Worm (Caenorhabditis elegans) whole organism, mixed stage, embryonic: ENCODE results near the gene F58B4.7.

ENCODE experiments used
- M03D4.4 ChIP-seq: sonication (generic microtip); optimal IDR thresholded peaks from 2 replicates; lab custom pipeline; 2017; ENCODE audit warnings: mild to moderate bottlenecking, missing genetic modification characterization, missing compliant biosample characterization
- bed-3 ChIP-seq: fragments of 200-800 bp; sonication (Bioruptor generic); optimal IDR thresholded peaks from 3 replicates; lab custom pipeline; 2018; ENCODE audit warnings: mild to moderate bottlenecking, missing genetic modification characterization, moderate library complexity, missing compliant biosample characterization
- blmp-1 ChIP-seq: fragments of 150-350 bp; optimal IDR thresholded peaks from 2 replicates; lab custom pipeline; 2014; ENCODE audit warnings: missing biosample characterization, missing genetic modification characterization
- ceh-39 ChIP-seq: fragments of 150-350 bp; optimal IDR thresholded peaks from 2 replicates; lab custom pipeline; 2014; ENCODE audit warnings: missing biosample characterization, missing genetic modification characterization
- ceh-43 ChIP-seq: fragments of 200-800 bp; sonication (Bioruptor generic); optimal IDR thresholded peaks from 2 replicates; lab custom pipeline; 2018; ENCODE audit warnings: mild to moderate bottlenecking, missing genetic modification characterization, moderate library complexity, missing compliant biosample characterization
- ceh-83 ChIP-seq: fragments of 200-800 bp; sonication (Bioruptor generic); optimal IDR thresholded peaks from 2 replicates; lab custom pipeline; 2018; ENCODE audit warnings: mild to moderate bottlenecking, missing genetic modification characterization, missing compliant biosample characterization
- ces-1 ChIP-seq: fragments of 150-350 bp; optimal IDR thresholded peaks from 2 replicates; lab custom pipeline; 2014; ENCODE audit warnings: missing biosample characterization, missing genetic modification reagents, missing genetic modification characterization
- cnd-1 ChIP-seq: fragments of 200-800 bp; sonication (Bioruptor generic); optimal IDR thresholded peaks from 2 replicates; lab custom pipeline; 2018; ENCODE audit warnings: mild to moderate bottlenecking, missing genetic modification characterization, missing compliant biosample characterization
- drap-1 ChIP-seq: fragments of 200-800 bp; sonication (Bioruptor generic); optimal IDR thresholded peaks from 3 replicates; lab custom pipeline; 2018; ENCODE audit warnings: mild to moderate bottlenecking, missing genetic modification characterization, missing compliant biosample characterization
- elt-1 ChIP-seq: sonication (generic microtip); optimal IDR thresholded peaks from 2 replicates; lab custom pipeline; 2017; ENCODE audit warnings: missing genetic modification characterization, mild to moderate bottlenecking, missing compliant biosample characterization, antibody characterized with exemption, moderate library complexity, borderline replicate concordance; ENCODE audit not compliant: insufficient read depth
- elt-3 ChIP-seq: fragments of 150-350 bp; optimal IDR thresholded peaks from 2 replicates; lab custom pipeline; 2014; ENCODE audit warnings: missing biosample characterization, missing genetic modification characterization
- flh-1 ChIP-seq: fragments of 200-800 bp; sonication (Bioruptor generic); optimal IDR thresholded peaks from 2 replicates; lab custom pipeline; 2018; ENCODE audit warnings: mild to moderate bottlenecking, missing genetic modification characterization, moderate library complexity, missing compliant biosample characterization
- ham-2 ChIP-seq: fragments of 200-800 bp; sonication (Bioruptor generic); optimal IDR thresholded peaks from 2 replicates; lab custom pipeline; 2018; ENCODE audit warnings: mild to moderate bottlenecking, missing genetic modification characterization, missing compliant biosample characterization
- hlh-1 ChIP-seq: fragments of 150-350 bp; optimal IDR thresholded peaks from 2 replicates; lab custom pipeline; 2014; ENCODE audit warnings: missing biosample characterization, missing genetic modification reagents, missing genetic modification characterization
- lin-13 ChIP-seq: fragments of 150-350 bp; optimal IDR thresholded peaks from 2 replicates; lab custom pipeline; 2014; ENCODE audit warnings: missing biosample characterization, missing genetic modification characterization
- lin-32 ChIP-seq: fragments of 200-800 bp; sonication (Bioruptor generic); optimal IDR thresholded peaks from 2 replicates; lab custom pipeline; 2018; ENCODE audit warnings: mild to moderate bottlenecking, missing genetic modification characterization, missing compliant biosample characterization
- lsy-2 ChIP-seq: fragments of 150-350 bp; optimal IDR thresholded peaks from 2 replicates; lab custom pipeline; 2014; ENCODE audit warnings: missing biosample characterization, missing genetic modification characterization
- mab-5 ChIP-seq: fragments of 150-350 bp; optimal IDR thresholded peaks from 2 replicates; lab custom pipeline; 2014; ENCODE audit warnings: missing biosample characterization, missing genetic modification characterization
- mep-1 ChIP-seq: fragments of 150-350 bp; optimal IDR thresholded peaks from 2 replicates; lab custom pipeline; 2017; ENCODE audit warnings: missing biosample characterization, missing genetic modification reagents, missing genetic modification characterization, inconsistent platforms
- mls-2 ChIP-seq: sonication (generic microtip); optimal IDR thresholded peaks from 2 replicates; lab custom pipeline; 2016; ENCODE audit warnings: mild to moderate bottlenecking, missing genetic modification characterization, moderate library complexity, missing compliant biosample characterization
- nhr-12 ChIP-seq: fragments of 150-350 bp; optimal IDR thresholded peaks from 2 replicates; lab custom pipeline; 2014; ENCODE audit warnings: missing biosample characterization, missing genetic modification characterization
- nhr-2 ChIP-seq: fragments of 150-350 bp; optimal IDR thresholded peaks from 2 replicates; lab custom pipeline; 2014; ENCODE audit warnings: missing biosample characterization, missing genetic modification characterization
- nhr-237 ChIP-seq: fragments of 150-350 bp; optimal IDR thresholded peaks from 2 replicates; lab custom pipeline; 2014; ENCODE audit warnings: missing biosample characterization, missing genetic modification characterization
- nhr-28 ChIP-seq: fragments of 150-350 bp; optimal IDR thresholded peaks from 2 replicates; lab custom pipeline; 2014; ENCODE audit warnings: missing biosample characterization, missing genetic modification characterization
- nhr-76 ChIP-seq: sonication (generic microtip); optimal IDR thresholded peaks from 2 replicates; lab custom pipeline; 2017; ENCODE audit warnings: missing biosample characterization, missing genetic modification characterization
- pha-4 ChIP-seq: fragments of 150-350 bp; optimal IDR thresholded peaks from 2 replicates; lab custom pipeline; 2018; ENCODE audit warnings: missing biosample characterization, missing genetic modification reagents, missing genetic modification characterization
- sem-2 ChIP-seq: fragments of 200-800 bp; sonication (Bioruptor generic); optimal IDR thresholded peaks from 2 replicates; lab custom pipeline; 2018; ENCODE audit warnings: mild to moderate bottlenecking, missing genetic modification characterization, missing compliant biosample characterization
- snpc-4 ChIP-seq: fragments of 150-350 bp; optimal IDR thresholded peaks from 2 replicates; lab custom pipeline; 2014; ENCODE audit warnings: missing biosample characterization, missing genetic modification characterization
- sptf-1 ChIP-seq: sonication (generic microtip); optimal IDR thresholded peaks from 2 replicates; lab custom pipeline; 2017; ENCODE audit warnings: mild to moderate bottlenecking, missing genetic modification characterization, moderate library complexity, missing compliant biosample characterization
- tbx-8 ChIP-seq: fragments of 200-800 bp; sonication (Bioruptor generic); optimal IDR thresholded peaks from 2 replicates; lab custom pipeline; 2018; ENCODE audit warnings: mild to moderate bottlenecking, missing genetic modification characterization, moderate library complexity, missing compliant biosample characterization
- unc-120 ChIP-seq: sonication (generic microtip); optimal IDR thresholded peaks from 2 replicates; lab custom pipeline; 2017; ENCODE audit warnings: missing genetic modification characterization, missing compliant biosample characterization; ENCODE audit not compliant: poor library complexity, severe bottlenecking
- unc-39 ChIP-seq: fragments of 150-350 bp; optimal IDR thresholded peaks from 2 replicates; lab custom pipeline; 2014; ENCODE audit warnings: missing biosample characterization, missing genetic modification characterization
- unc-62 ChIP-seq: fragments of 150-350 bp; optimal IDR thresholded peaks from 2 replicates; lab custom pipeline; 2014; ENCODE audit warnings: missing biosample characterization, missing genetic modification reagents, missing genetic modification characterization
- zip-8 ChIP-seq: fragments of 150-350 bp; optimal IDR thresholded peaks from 2 replicates; lab custom pipeline; 2014; ENCODE audit warnings: missing biosample characterization, missing genetic modification characterization
- ztf-11 ChIP-seq: fragments of 150-350 bp; optimal IDR thresholded peaks from 2 replicates; lab custom pipeline; 2014; ENCODE audit warnings: missing biosample characterization, missing genetic modification characterization

Gene F58B4.7

DNA sequence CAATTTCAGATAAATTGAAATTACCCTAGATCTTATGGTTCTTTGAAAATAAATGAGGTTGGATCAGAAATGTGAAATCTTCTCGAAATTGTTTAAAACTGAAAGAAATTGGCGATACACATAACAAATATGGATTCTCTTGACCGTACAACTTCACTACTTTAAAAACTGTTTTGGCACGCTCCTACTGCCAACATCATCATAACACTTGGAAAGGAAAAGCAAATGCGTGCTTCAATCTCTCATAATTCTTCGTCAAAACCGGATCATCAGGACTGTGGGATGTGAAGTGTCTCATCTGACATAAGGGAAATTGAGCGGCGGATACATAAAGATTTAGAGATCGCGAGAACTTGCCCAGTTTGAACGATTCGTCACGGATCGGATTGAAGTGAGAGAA, 25.0 kb downstream of the F58B4.7 start, which contains the start of gene F32D8.7:
F32D8.7 (plus strand) TSS at position 329 of the 400 bp plus-strand sequence.
- TF ChIP-seq unc-120 (tag; lab: Kevin White, UChicago), result no peak
- no peak for TF ChIP-seq snpc-4
- TF ChIP-seq unc-62, result peak; percentile 15
- no peak for TF ChIP-seq nhr-2
- TF ChIP-seq, all 35 proteins: peak for 1

DNA sequence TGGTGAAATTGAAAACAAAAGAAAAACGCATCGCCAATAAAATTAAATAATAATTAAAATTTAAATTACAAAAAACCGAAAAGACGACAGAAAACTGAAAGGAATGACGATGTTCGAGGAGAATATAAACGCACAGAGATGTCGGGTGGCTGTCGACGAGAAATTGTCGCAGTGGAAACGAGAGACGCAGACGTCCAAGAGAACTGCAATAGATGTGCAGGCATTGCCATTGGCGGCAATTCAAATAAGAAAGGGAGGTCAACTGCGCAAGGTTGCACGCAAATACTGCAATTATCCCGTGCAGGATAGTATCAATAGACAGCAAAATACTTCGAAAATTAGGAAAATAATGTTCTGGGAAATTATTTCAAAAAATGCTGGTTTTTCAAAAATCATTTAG, 26.0 kb downstream of the F58B4.7 start:
- TF ChIP-seq ceh-43 (GFP tag; lab: Kevin White, UChicago) (peak; percentile 64), flh-1 (no peak), mep-1 (tag; lab: Kevin White, UChicago) (peak; percentile 99), drap-1 (peak; percentile 88), nhr-2 (peak; percentile 80), lin-13 (tag; lab: Kevin White, UChicago) (peak; percentile 97), nhr-237 (tag; lab: Kevin White, UChicago) (peak; percentile 97), blmp-1 (tag; lab: Kevin White, UChicago) (peak; percentile 33), ceh-83 (GFP tag; lab: Kevin White, UChicago) (peak; percentile 70), unc-120 (tag; lab: Kevin White, UChicago) (peak; percentile 98), bed-3 (GFP tag; lab: Kevin White, UChicago) (peak; percentile 52), lin-32 (GFP tag; lab: Kevin White, UChicago) (no peak), M03D4.4 (peak; percentile 73), nhr-76 (tag; lab: Kevin White, UChicago) (no peak), ztf-11 (tag; lab: Kevin White, UChicago) (peak; percentile 60), cnd-1 (tag; lab: Kevin White, UChicago) (peak; percentile 74), mls-2 (tag; lab: Kevin White, UChicago) (peak; percentile 85), lsy-2 (tag; lab: Kevin White, UChicago) (peak; percentile 92), elt-1 (tag; lab: Kevin White, UChicago) (peak; percentile 34), pha-4 (tag; lab: Kevin White, UChicago) (peak; percentile 99), unc-39 (peak; percentile 42), tbx-8 (GFP tag; lab: Kevin White, UChicago) (peak; percentile 50), unc-62 (peak; percentile 94), elt-3 (tag; lab: Kevin White, UChicago) (peak; percentile 86), zip-8 (tag; lab: Kevin White, UChicago) (no peak), nhr-12 (peak; percentile 92), mab-5 (tag; lab: Kevin White, UChicago) (no peak), ceh-39 (tag; lab: Kevin White, UChicago) (peak; percentile 99), sptf-1 (tag; lab: Kevin White, UChicago) (peak; percentile 92), sem-2 (no peak), hlh-1 (tag; lab: Kevin White, UChicago) (peak; percentile 88), nhr-28 (tag; lab: Kevin White, UChicago) (peak; percentile 14), ham-2 (peak; percentile 60), snpc-4 (no peak), ces-1 (GFP tag; lab: Kevin White, UChicago) (peak; percentile 84)

DNA sequence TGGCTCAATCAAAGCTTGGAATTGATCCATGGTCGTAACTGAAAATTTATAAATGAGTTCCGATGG, 26.2 kb downstream of the F58B4.7 start, which contains the start of gene sec-61.G:
sec-61.G (minus strand) TSS at position 38 of the 66 bp plus-strand sequence.
- TF ChIP-seq elt-3 (tag; lab: Kevin White, UChicago) (no peak), drap-1 (no peak), tbx-8 (GFP tag; lab: Kevin White, UChicago) (no peak), unc-62 (no peak), elt-1 (tag; lab: Kevin White, UChicago) (no peak), bed-3 (GFP tag; lab: Kevin White, UChicago) (no peak), unc-39 (no peak)

DNA sequence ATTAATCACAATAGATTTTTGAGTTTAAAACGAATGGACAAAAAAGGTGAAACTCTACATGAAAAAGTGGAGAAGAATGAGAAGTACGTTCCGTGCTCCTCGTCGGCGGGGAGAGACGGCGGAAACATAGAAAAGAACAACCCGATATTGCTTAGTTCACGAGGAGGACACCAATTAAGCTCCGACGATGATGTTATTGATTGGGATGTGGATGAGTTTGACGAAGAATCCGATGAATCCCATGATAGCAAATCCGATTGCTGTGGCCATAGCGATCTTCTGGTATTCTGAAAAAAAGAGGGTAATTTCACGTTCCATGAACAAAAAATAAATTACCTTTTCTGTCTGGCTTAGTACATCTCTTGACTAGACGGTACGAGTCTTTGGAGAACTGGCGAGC, 26.4 kb downstream of the F58B4.7 start:
- TF ChIP-seq M03D4.4 (no peak), lsy-2 (tag; lab: Kevin White, UChicago) (no peak), pha-4 (tag; lab: Kevin White, UChicago) (no peak), ztf-11 (tag; lab: Kevin White, UChicago) (no peak), drap-1 (no peak), tbx-8 (GFP tag; lab: Kevin White, UChicago) (no peak), sptf-1 (tag; lab: Kevin White, UChicago) (no peak), nhr-237 (tag; lab: Kevin White, UChicago) (no peak), lin-32 (GFP tag; lab: Kevin White, UChicago) (no peak), hlh-1 (tag; lab: Kevin White, UChicago) (no peak), ceh-83 (GFP tag; lab: Kevin White, UChicago) (no peak)
